Worm (Caenorhabditis elegans) whole organism, midembryonic: Measurements from ENCODE around the gene prx-13.

Source experiments
- T22C8.4 ChIP-seq: fragments of 200-800 bp; sonication (Bioruptor generic); IDR thresholded peaks from 2 replicates; pipeline ENCODE4 v1.3.6; 2022; ENCODE audit warnings: missing genetic modification characterization, missing compliant biosample characterization
- cog-1 ChIP-seq: sonication (generic microtip); optimal IDR thresholded peaks from 2 replicates; lab custom pipeline; 2016; ENCODE audit warnings: missing genetic modification characterization, missing compliant biosample characterization
- flt-1 ChIP-seq: fragments of 200-800 bp; sonication (Bioruptor generic); IDR thresholded peaks from 2 replicates; pipeline ENCODE4 v1.3.6; 2022; ENCODE audit warnings: missing genetic modification characterization, missing compliant biosample characterization
- klf-2 ChIP-seq: fragments of 200-800 bp; sonication (Bioruptor generic); conservative IDR thresholded peaks from 2 replicates; pipeline ENCODE4 v1.3.6; 2022; ENCODE audit warnings: missing genetic modification reagents, missing genetic modification characterization, missing compliant biosample characterization
- med-1 ChIP-seq: sonication (generic microtip); optimal IDR thresholded peaks from 2 replicates; lab custom pipeline; 2017; ENCODE audit warnings: missing genetic modification characterization, mild to moderate bottlenecking, missing compliant biosample characterization, antibody characterized with exemption, missing genetic modification reagents; ENCODE audit not compliant: insufficient read depth
- ref-1 ChIP-seq: fragments of 200-800 bp; sonication (Bioruptor generic); conservative IDR thresholded peaks from 2 replicates; pipeline ENCODE4 v1.3.6; 2022; ENCODE audit warnings: missing genetic modification reagents, missing genetic modification characterization, missing compliant biosample characterization
- tab-1 ChIP-seq: fragments of 200-800 bp; sonication (Bioruptor generic); IDR thresholded peaks from 2 replicates; pipeline ENCODE4 v1.3.6; 2022; ENCODE audit warnings: missing genetic modification characterization, missing compliant biosample characterization
- ztf-23 ChIP-seq: fragments of 200-800 bp; sonication (Bioruptor generic); IDR thresholded peaks from 2 replicates; pipeline ENCODE4 v1.3.6; 2022; ENCODE audit warnings: missing genetic modification reagents, missing genetic modification characterization, missing compliant biosample characterization
- ztf-29 ChIP-seq: fragments of 200-800 bp; sonication (Bioruptor generic); IDR thresholded peaks from 2 replicates; pipeline ENCODE4 v1.3.6; 2022; ENCODE audit warnings: missing genetic modification reagents, missing genetic modification characterization, missing compliant biosample characterization

Gene prx-13

ce11 chrII:7253073-7253472 is 1.3 kb upstream of the prx-13 start, which contains the start of gene lsm-4:
Gene lsm-4 (minus strand): TSS chrII:7253163.
- TF ChIP-seq ztf-29 (GFP tag; lab: Robert Waterston, UW) (no peak), klf-2 (no peak), T22C8.4 (no peak), cog-1 (tag; lab: Kevin White, UChicago) (no peak), flt-1 (GFP tag; lab: Robert Waterston, UW) (no peak), ref-1 (GFP tag; lab: Robert Waterston, UW) (no peak), med-1 (GFP tag; lab: Kevin White, UChicago) (no peak), ztf-23 (GFP tag; lab: Robert Waterston, UW) (no peak), tab-1 (GFP tag; lab: Robert Waterston, UW) (no peak)

ce11 chrII:7245576-7245975 is 6.2 kb downstream of the prx-13 start, which contains the start of gene skpo-3:
Gene skpo-3 (plus strand): TSS chrII:7245876.
- TF ChIP-seq med-1 (GFP tag; lab: Kevin White, UChicago): no peak
- no peak for TF ChIP-seq T22C8.4
- no peak for TF ChIP-seq ztf-29 (GFP tag; lab: Robert Waterston, UW)
- no peak for TF ChIP-seq flt-1 (GFP tag; lab: Robert Waterston, UW)
- TF ChIP-seq ztf-23 (GFP tag; lab: Robert Waterston, UW): no peak
- TF ChIP-seq tab-1 (GFP tag; lab: Robert Waterston, UW): no peak
- no peak for TF ChIP-seq cog-1 (tag; lab: Kevin White, UChicago)
- TF ChIP-seq klf-2: no peak

ce11 chrII:7242754-7243153 is 9.1 kb downstream of the prx-13 start:
- no peak for TF ChIP-seq ztf-29 (GFP tag; lab: Robert Waterston, UW)

ce11 chrII:7239705-7240104 is 12.1 kb downstream of the prx-13 start:
- TF ChIP-seq tab-1 (GFP tag; lab: Robert Waterston, UW): no peak

- TF ChIP-seq tab-1 (GFP tag; lab: Robert Waterston, UW) (no peak), med-1 (GFP tag; lab: Kevin White, UChicago) (no peak), flt-1 (GFP tag; lab: Robert Waterston, UW) (no peak), cog-1 (tag; lab: Kevin White, UChicago) (no peak), T22C8.4 (no peak), klf-2 (no peak), ztf-23 (GFP tag; lab: Robert Waterston, UW) (no peak), ztf-29 (GFP tag; lab: Robert Waterston, UW) (no peak), ref-1 (GFP tag; lab: Robert Waterston, UW) (no peak)
Observed at ce11 chrII:7238791-7239190, 13.0 kb downstream of the prx-13 start.

ce11 chrII:7238248-7238647 is 13.6 kb downstream of the prx-13 start, which contains the start of gene aqp-1:
Gene aqp-1 (minus strand): TSS chrII:7238349.
- TF ChIP-seq cog-1 (tag; lab: Kevin White, UChicago) (no peak), klf-2 (no peak), med-1 (GFP tag; lab: Kevin White, UChicago) (no peak), flt-1 (GFP tag; lab: Robert Waterston, UW) (no peak), ztf-29 (GFP tag; lab: Robert Waterston, UW) (no peak), tab-1 (GFP tag; lab: Robert Waterston, UW) (no peak), T22C8.4 (no peak), ref-1 (GFP tag; lab: Robert Waterston, UW) (no peak), ztf-23 (GFP tag; lab: Robert Waterston, UW) (no peak)

ce11 chrII:7236937-7237336 is 14.9 kb downstream of the prx-13 start:
- TF ChIP-seq ref-1 (GFP tag; lab: Robert Waterston, UW) (no peak), med-1 (GFP tag; lab: Kevin White, UChicago) (no peak), flt-1 (GFP tag; lab: Robert Waterston, UW) (no peak), cog-1 (tag; lab: Kevin White, UChicago) (no peak), ztf-29 (GFP tag; lab: Robert Waterston, UW) (no peak), ztf-23 (GFP tag; lab: Robert Waterston, UW) (no peak), T22C8.4 (no peak)

ce11 chrII:7233274-7233673 is 18.5 kb downstream of the prx-13 start:
- no peak for TF ChIP-seq ref-1 (GFP tag; lab: Robert Waterston, UW)
- no peak for TF ChIP-seq klf-2
- no peak for TF ChIP-seq tab-1 (GFP tag; lab: Robert Waterston, UW)
- no peak for TF ChIP-seq T22C8.4
- no peak for TF ChIP-seq ztf-29 (GFP tag; lab: Robert Waterston, UW)
- no peak for TF ChIP-seq cog-1 (tag; lab: Kevin White, UChicago)
- TF ChIP-seq med-1 (GFP tag; lab: Kevin White, UChicago): no peak
- TF ChIP-seq flt-1 (GFP tag; lab: Robert Waterston, UW): no peak
- TF ChIP-seq ztf-23 (GFP tag; lab: Robert Waterston, UW): no peak

- TF ChIP-seq med-1 (GFP tag; lab: Kevin White, UChicago) (no peak), T22C8.4 (no peak), ref-1 (GFP tag; lab: Robert Waterston, UW) (no peak), cog-1 (tag; lab: Kevin White, UChicago) (no peak), flt-1 (GFP tag; lab: Robert Waterston, UW) (no peak), tab-1 (GFP tag; lab: Robert Waterston, UW) (no peak), ztf-23 (GFP tag; lab: Robert Waterston, UW) (no peak), ztf-29 (GFP tag; lab: Robert Waterston, UW) (no peak), klf-2 (no peak)
Observed at ce11 chrII:7232517-7232916, 19.3 kb downstream of the prx-13 start, which contains the start of gene ctsa-3.1. Gene ctsa-3.1 (plus strand): TSS chrII:7232853.

- no peak for TF ChIP-seq flt-1 (GFP tag; lab: Robert Waterston, UW)
- no peak for TF ChIP-seq klf-2
- TF ChIP-seq T22C8.4: no peak
- TF ChIP-seq med-1 (GFP tag; lab: Kevin White, UChicago): no peak
- TF ChIP-seq ztf-23 (GFP tag; lab: Robert Waterston, UW): no peak
- TF ChIP-seq ref-1 (GFP tag; lab: Robert Waterston, UW): no peak
- TF ChIP-seq ztf-29 (GFP tag; lab: Robert Waterston, UW): no peak
- TF ChIP-seq cog-1 (tag; lab: Kevin White, UChicago): no peak
- no peak for TF ChIP-seq tab-1 (GFP tag; lab: Robert Waterston, UW)
Observed at ce11 chrII:7231951-7232350, 19.9 kb downstream of the prx-13 start.
